Fruit fly (Drosophila melanogaster): Measurements from ENCODE around the gene CCKLR-17D3.

The CCKLR-17D3 gene

dm6 chrX:18773817-18774216 lies at the start of gene CCKLR-17D3:
Gene CCKLR-17D3, minus strand, starts transcription at chrX:18774027.
- TF ChIP-seq Hr51 (GFP tag; optimal IDR thresholded peaks at IDR 0.05) (no peak), ham (GFP tag; IDR thresholded peaks at IDR 0.05) (no peak), ro (GFP tag; IDR thresholded peaks at IDR 0.05) (no peak), Myb (GFP tag; optimal IDR thresholded peaks at IDR 0.05) (no peak), CG3726 (GFP tag; IDR thresholded peaks at IDR 0.05) (no peak), CG7357 (GFP tag; IDR thresholded peaks at IDR 0.05) (no peak), sug (tag; optimal IDR thresholded peaks at IDR 0.05) (no peak), CG13287 (GFP tag; IDR thresholded peaks at IDR 0.05; ENCODE audit: partially characterized antibody) (no peak), Scr (GFP tag; IDR thresholded peaks at IDR 0.05; ENCODE audit: partially characterized antibody) (no peak), crc (GFP tag; optimal IDR thresholded peaks at IDR 0.05) (no peak), Max (GFP tag; optimal IDR thresholded peaks at IDR 0.05) (no peak), sens (GFP tag) (peak; percentile 72), Jarid2 (GFP tag; optimal IDR thresholded peaks at IDR 0.05) (peak; percentile 71), CG8290 (GFP tag; optimal IDR thresholded peaks at IDR 0.05) (no peak), CG8290 (tag; optimal IDR thresholded peaks at IDR 0.05) (peak in 1 of 2 experiments; percentile 23), sob (GFP tag; IDR thresholded peaks at IDR 0.05) (no peak), CG10209 (GFP tag; optimal IDR thresholded peaks at IDR 0.05) (no peak), CG33213 (GFP tag; optimal IDR thresholded peaks at IDR 0.05) (no peak), lola (GFP tag; optimal IDR thresholded peaks at IDR 0.05) (no peak), Mad (GFP tag; optimal IDR thresholded peaks at IDR 0.05) (peak; percentile 2), tin (GFP tag; optimal IDR thresholded peaks at IDR 0.05) (no peak), Deaf1 (tag; optimal IDR thresholded peaks at IDR 0.05) (peak; percentile 88), cad (GFP tag; optimal IDR thresholded peaks at IDR 0.05) (no peak), Med (GFP tag) (peak; percentile 87), Usf (GFP tag; optimal IDR thresholded peaks at IDR 0.05) (no peak), Aef1 (GFP tag; IDR thresholded peaks at IDR 0.05) (no peak), Dref (GFP tag; IDR thresholded peaks at IDR 0.05) (no peak), tna (GFP tag; IDR thresholded peaks at IDR 0.05; ENCODE audit: partially characterized antibody) (no peak), trem (tag; optimal IDR thresholded peaks at IDR 0.05) (no peak), CG17912 (GFP tag; optimal IDR thresholded peaks at IDR 0.05) (no peak), Xrp1 (GFP tag; IDR thresholded peaks at IDR 0.05) (no peak), CG12299 (tag; optimal IDR thresholded peaks at IDR 0.05) (no peak), HLHmδ (GFP tag; optimal IDR thresholded peaks at IDR 0.05) (no peak), CG6654 (GFP tag; optimal IDR thresholded peaks at IDR 0.05) (no peak), croc (GFP tag; conservative IDR thresholded peaks at IDR 0.05) (no peak), sens-2 (GFP tag; IDR thresholded peaks at IDR 0.05) (no peak), ci (GFP tag; IDR thresholded peaks at IDR 0.05) (0 out of 3 replicates have a peak, but pooled peaks have one; percentile 55), dm (GFP tag; optimal IDR thresholded peaks at IDR 0.05) (no peak), CrebB (tag; optimal IDR thresholded peaks at IDR 0.05) (no peak), unpg (GFP tag; optimal IDR thresholded peaks at IDR 0.05) (no peak), CG1024 (GFP tag; IDR thresholded peaks at IDR 0.05) (no peak), CG15269 (tag; optimal IDR thresholded peaks at IDR 0.05) (no peak), HmgZ (tag; optimal IDR thresholded peaks at IDR 0.05) (no peak), CG10431 (GFP tag; optimal IDR thresholded peaks at IDR 0.05) (no peak), CG3065 (GFP tag; optimal IDR thresholded peaks at IDR 0.05) (no peak), pros (GFP tag; optimal IDR thresholded peaks at IDR 0.05) (no peak), CG11398 (GFP tag; optimal IDR thresholded peaks at IDR 0.05) (no peak), E2f1 (GFP tag; IDR thresholded peaks at IDR 0.05) (no peak), sr (GFP tag; IDR thresholded peaks at IDR 0.05) (no peak), chn (GFP tag; optimal IDR thresholded peaks at IDR 0.05) (no peak), CG16813 (GFP tag; IDR thresholded peaks at IDR 0.05; ENCODE audit: partially characterized antibody) (0 out of 3 replicates have a peak, but pooled peaks have one; percentile 14), CG15073 (GFP tag; optimal IDR thresholded peaks at IDR 0.05) (no peak), usp (GFP tag; optimal IDR thresholded peaks at IDR 0.05) (no peak)

Data from whole organism, embryonic.